Worm (Caenorhabditis elegans) whole organism, L4 larva: ENCODE data around the gene T21C9.13.
A peak's percentile ranks its signal among the peaks of the same experiment; 100 is the strongest.

Source experiments
- F10B5.3 ChIP-seq: sonication (generic microtip); optimal IDR thresholded peaks from 2 replicates; lab custom pipeline; 2016; ENCODE audit warnings: mild to moderate bottlenecking, missing genetic modification characterization, missing compliant biosample characterization
- F37D6.2 ChIP-seq: sonication (generic microtip); optimal IDR thresholded peaks from 2 replicates; lab custom pipeline; 2016; ENCODE audit warnings: mild to moderate bottlenecking, missing genetic modification characterization, missing compliant biosample characterization
- F49E8.2 ChIP-seq: sonication (generic microtip); optimal IDR thresholded peaks from 2 replicates; lab custom pipeline; 2016; ENCODE audit warnings: missing compliant biosample characterization, mild to moderate bottlenecking, missing genetic modification characterization, borderline replicate concordance
- R02D3.7 ChIP-seq: fragments of 150-350 bp; sonication (generic microtip); optimal IDR thresholded peaks from 3 replicates; lab custom pipeline; 2014; ENCODE audit warnings: missing biosample characterization, missing genetic modification characterization
- T20F7.1 ChIP-seq: fragments of 200-800 bp; sonication (Bioruptor generic); optimal IDR thresholded peaks from 2 replicates; lab custom pipeline; 2018; ENCODE audit warnings: mild to moderate bottlenecking, missing genetic modification characterization, missing compliant biosample characterization
- T26A8.4 ChIP-seq: fragments of 200-800 bp; sonication (Bioruptor generic); IDR thresholded peaks from 2 replicates; pipeline ENCODE4 v1.3.6; 2022; ENCODE audit warnings: missing genetic modification characterization, missing compliant biosample characterization
- Y5F2A.4 ChIP-seq: fragments of 200-800 bp; sonication (Bioruptor generic); optimal IDR thresholded peaks from 2 replicates; lab custom pipeline; 2018; ENCODE audit warnings: mild to moderate bottlenecking, missing genetic modification characterization, missing compliant biosample characterization
- ZK337.2 ChIP-seq: fragments of 200-800 bp; sonication (Bioruptor generic); IDR thresholded peaks from 2 replicates; pipeline ENCODE4 v1.3.6; 2022; ENCODE audit warnings: missing genetic modification reagents, missing genetic modification characterization, missing compliant biosample characterization
- aha-1 ChIP-seq: fragments of 150-350 bp; peaks from one replicate; lab custom pipeline; 2014; ENCODE audit warnings: missing biosample characterization, missing genetic modification characterization
- attf-4 ChIP-seq: sonication (generic microtip); optimal IDR thresholded peaks from 3 replicates; lab custom pipeline; 2017; ENCODE audit warnings: missing biosample characterization, missing genetic modification characterization
- ceh-82 ChIP-seq: sonication (generic microtip); optimal IDR thresholded peaks from 2 replicates; lab custom pipeline; 2017; ENCODE audit warnings: missing biosample characterization, missing genetic modification characterization
- daf-12 ChIP-seq: fragments of 150-350 bp; optimal IDR thresholded peaks from 2 replicates; lab custom pipeline; 2014; ENCODE audit warnings: missing biosample characterization, missing genetic modification reagents, missing genetic modification characterization
- daf-16 ChIP-seq, 3 experiments: sonication (generic microtip); optimal IDR thresholded peaks; 2 replicates each; lab custom pipeline; 2016 to 2017; ENCODE audit warnings: missing genetic modification characterization in 3 of 3, missing genetic modification reagents in 3 of 3, mild to moderate bottlenecking in 2 of 3, missing compliant biosample characterization in 2 of 3, missing biosample characterization in 1 of 3, moderate library complexity in 1 of 3
- daf-19 ChIP-seq: fragments of 200-800 bp; sonication (Bioruptor generic); conservative IDR thresholded peaks from 2 replicates; pipeline ENCODE4 v1.3.6; 2022; ENCODE audit warnings: missing genetic modification characterization, missing compliant biosample characterization
- dmd-6 ChIP-seq: fragments of 200-800 bp; sonication (Bioruptor generic); IDR thresholded peaks from 2 replicates; pipeline ENCODE4 v1.3.6; 2022; ENCODE audit warnings: missing genetic modification reagents, missing genetic modification characterization, missing compliant biosample characterization
- dmd-9 ChIP-seq: fragments of 200-800 bp; sonication (Bioruptor generic); IDR thresholded peaks from 2 replicates; pipeline ENCODE4 v1.3.6; 2022; ENCODE audit warnings: missing genetic modification reagents, missing genetic modification characterization, missing compliant biosample characterization
- dpl-1 ChIP-seq: fragments of 150-350 bp; optimal IDR thresholded peaks from 2 replicates; lab custom pipeline; 2014; ENCODE audit warnings: missing biosample characterization, missing genetic modification reagents, missing genetic modification characterization
- fkh-10 ChIP-seq: fragments of 150-350 bp; optimal IDR thresholded peaks from 2 replicates; lab custom pipeline; 2014; ENCODE audit warnings: missing biosample characterization, missing genetic modification reagents, missing genetic modification characterization
- gei-8 ChIP-seq: fragments of 200-800 bp; sonication (Bioruptor generic); optimal IDR thresholded peaks from 2 replicates; lab custom pipeline; 2018; ENCODE audit warnings: mild to moderate bottlenecking, missing genetic modification characterization, missing compliant biosample characterization
- jun-1 ChIP-seq: fragments of 150-350 bp; optimal IDR thresholded peaks from 2 replicates; lab custom pipeline; 2014; ENCODE audit warnings: missing biosample characterization, missing genetic modification reagents, missing genetic modification characterization
- lin-1 ChIP-seq: fragments of 200-800 bp; sonication (Bioruptor generic); IDR thresholded peaks from 2 replicates; pipeline ENCODE4 v1.3.6; 2022; ENCODE audit warnings: missing genetic modification reagents, missing genetic modification characterization, missing compliant biosample characterization
- lin-13 ChIP-seq: fragments of 150-350 bp; optimal IDR thresholded peaks from 2 replicates; lab custom pipeline; 2014; ENCODE audit warnings: missing biosample characterization, missing genetic modification reagents, missing genetic modification characterization
- lin-39 ChIP-seq: fragments of 150-350 bp; optimal IDR thresholded peaks from 2 replicates; lab custom pipeline; 2014; ENCODE audit warnings: missing biosample characterization, missing genetic modification reagents, missing genetic modification characterization
- madf-5 ChIP-seq, 2 experiments: fragments of 200-800 bp; sonication (Bioruptor generic); IDR thresholded peaks; 2 replicates each; pipeline ENCODE4 v1.3.6; 2022; ENCODE audit warnings: missing compliant biosample characterization in 2 of 2, missing genetic modification characterization in 2 of 2
- mdl-1 ChIP-seq, 2 experiments: fragments of 150-350 bp in 1 of 2; sonication (generic microtip) in 1 of 2; optimal IDR thresholded peaks; 2 replicates each; lab custom pipeline; 2014 to 2017; ENCODE audit warnings: missing biosample characterization in 2 of 2, missing genetic modification characterization in 2 of 2
- mep-1 ChIP-seq: fragments of 150-350 bp; sonication (generic microtip); optimal IDR thresholded peaks from 3 replicates; lab custom pipeline; 2014; ENCODE audit warnings: missing biosample characterization, missing genetic modification characterization
- mxl-3 ChIP-seq: fragments of 200-800 bp; sonication (Bioruptor generic); optimal IDR thresholded peaks from 2 replicates; lab custom pipeline; 2018; ENCODE audit warnings: mild to moderate bottlenecking, missing genetic modification characterization, missing compliant biosample characterization
- nhr-25 ChIP-seq: sonication (generic microtip); optimal IDR thresholded peaks from 2 replicates; lab custom pipeline; 2017; ENCODE audit warnings: missing genetic modification characterization, mild to moderate bottlenecking, missing compliant biosample characterization, antibody characterized with exemption, moderate library complexity, borderline replicate concordance; ENCODE audit not compliant: insufficient read depth
- nhr-28 ChIP-seq: fragments of 150-350 bp; optimal IDR thresholded peaks from 2 replicates; lab custom pipeline; 2014; ENCODE audit warnings: missing biosample characterization, missing genetic modification characterization
- nhr-6 ChIP-seq: fragments of 150-350 bp; optimal IDR thresholded peaks from 2 replicates; lab custom pipeline; 2014; ENCODE audit warnings: missing biosample characterization, missing genetic modification characterization
- php-3 ChIP-seq: fragments of 200-800 bp; sonication (Bioruptor generic); IDR thresholded peaks from 2 replicates; pipeline ENCODE4 v1.3.6; 2022; ENCODE audit warnings: missing genetic modification reagents, missing genetic modification characterization, missing compliant biosample characterization
- snpc-4 ChIP-seq: fragments of 150-350 bp; optimal IDR thresholded peaks from 2 replicates; lab custom pipeline; 2014; ENCODE audit warnings: missing biosample characterization, missing genetic modification characterization
- spr-1 ChIP-seq: sonication (generic microtip); optimal IDR thresholded peaks from 2 replicates; lab custom pipeline; 2016; ENCODE audit warnings: mild to moderate bottlenecking, missing genetic modification characterization, missing compliant biosample characterization
- spr-3 ChIP-seq: fragments of 200-800 bp; sonication (Bioruptor generic); optimal IDR thresholded peaks from 2 replicates; lab custom pipeline; 2018; ENCODE audit warnings: mild to moderate bottlenecking, missing genetic modification characterization, missing compliant biosample characterization
- unc-39 ChIP-seq: sonication (generic microtip); optimal IDR thresholded peaks from 2 replicates; lab custom pipeline; 2017; ENCODE audit warnings: missing biosample characterization, missing genetic modification characterization
- unc-62 ChIP-seq, 3 experiments: fragments of 150-350 bp in 1 of 3; sonication (generic microtip); optimal IDR thresholded peaks in 2 of 3; peaks in 1 of 3; 1 replicate in 1 of 3; 2 replicates in 2 of 3; lab custom pipeline; 2014 to 2017; ENCODE audit warnings: missing biosample characterization in 3 of 3, missing genetic modification characterization in 3 of 3, missing genetic modification reagents in 3 of 3, missing genotype in 1 of 3
- zip-11 ChIP-seq: fragments of 200-800 bp; sonication (Bioruptor generic); IDR thresholded peaks from 2 replicates; pipeline ENCODE4 v1.3.6; 2022; ENCODE audit warnings: missing genetic modification characterization, missing compliant biosample characterization
- ztf-11 ChIP-seq: fragments of 150-350 bp; optimal IDR thresholded peaks from 2 replicates; lab custom pipeline; 2014; ENCODE audit warnings: missing biosample characterization, missing genetic modification characterization

Gene T21C9.13

DNA sequence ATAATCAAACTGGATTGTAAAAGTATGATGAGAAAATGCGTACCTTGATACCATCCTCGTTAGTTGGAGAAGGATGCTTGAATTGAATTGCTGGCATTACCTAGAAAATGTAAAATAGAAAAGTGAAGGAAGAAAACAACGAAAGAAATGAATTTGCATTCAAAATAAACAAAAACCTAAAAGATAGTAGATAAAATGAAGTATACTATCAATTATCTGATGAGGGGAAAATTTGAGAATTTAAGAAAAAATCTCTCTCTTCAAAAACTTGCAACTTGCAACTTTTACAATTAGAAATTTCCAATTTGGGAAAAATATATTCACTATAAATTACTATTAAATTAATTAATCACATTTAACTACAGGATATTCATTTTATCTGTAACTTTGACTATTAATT is 2.3 kb upstream of the T21C9.13 start, which contains the start of gene T21C9.11:
Gene T21C9.11, minus strand, starts transcription at position 101 of the 400 bp plus-strand sequence.
- TF ChIP-seq spr-3 (GFP tag; lab: Kevin White, UChicago) (no peak), attf-4 (tag; lab: Kevin White, UChicago) (no peak), unc-62 (GFP tag; optimal IDR thresholded peaks at IDR 0.05 in 1 of 2; lab: Kevin White, UChicago) (no peak), unc-62 (tag; optimal IDR thresholded peaks at IDR 0.05; lab: Kevin White, UChicago) (no peak), spr-1 (tag; lab: Kevin White, UChicago) (no peak), mxl-3 (GFP tag; lab: Kevin White, UChicago) (no peak), fkh-10 (GFP tag; lab: Kevin White, UChicago) (no peak), ztf-11 (no peak)
- TF ChIP-seq, all 104 proteins: peak for 0

ce11 chrV:10598670-10599154 is 1.6 kb downstream of the T21C9.13 start, which contains the start of gene scpl-4:
Gene scpl-4 (plus strand): TSS chrV:10599104.
- TF ChIP-seq R02D3.7 (tag; lab: Kevin White, UChicago) (peak; percentile 21), T20F7.1 (peak; percentile 88), snpc-4 (tag; lab: Kevin White, UChicago) (no peak)

DNA sequence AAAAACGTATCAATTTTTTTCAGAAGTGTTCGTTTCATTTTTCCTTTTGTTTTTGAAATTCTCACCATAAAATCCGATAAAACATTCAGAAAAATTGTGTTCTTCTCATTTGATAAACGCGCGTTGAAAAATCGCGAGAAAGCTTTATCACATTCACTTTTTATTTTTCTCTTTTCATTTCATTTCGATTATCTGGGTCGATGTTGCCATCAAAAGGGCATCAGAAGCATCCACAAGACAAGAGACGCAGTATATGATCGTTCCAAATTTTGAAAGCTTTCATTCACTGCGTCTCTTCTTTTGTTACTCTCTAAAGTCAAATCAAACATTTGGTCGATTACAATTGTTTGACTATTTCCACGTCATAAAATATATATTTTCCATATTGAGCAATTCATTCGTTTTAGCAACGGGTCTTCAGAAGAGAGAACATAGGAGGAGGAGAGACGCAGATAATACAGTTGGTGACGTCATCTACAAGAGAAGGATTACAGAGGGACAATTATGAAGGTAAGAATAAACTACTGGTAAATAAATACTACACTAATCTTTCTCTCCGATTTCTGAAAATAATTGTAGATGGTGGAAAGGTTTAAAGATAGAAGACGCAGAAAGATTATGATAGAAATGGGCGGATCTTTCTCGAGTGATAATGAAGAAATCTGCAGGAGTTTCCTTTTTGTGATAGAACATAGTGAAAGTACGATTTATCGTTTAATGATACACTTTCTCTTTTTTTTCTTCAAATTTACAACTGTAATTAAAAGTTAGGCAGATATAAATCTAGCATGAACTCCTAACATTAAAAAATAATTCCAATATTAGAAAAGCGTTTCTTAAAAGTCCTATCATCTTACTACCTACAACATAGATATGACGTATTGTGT is 5.2 kb downstream of the T21C9.13 start, which contains the start of gene H27A22.1:
Gene H27A22.1, plus strand, starts transcription at position 505 of the 887 bp plus-strand sequence.
- peak; percentile 96 for TF ChIP-seq aha-1 (tag; lab: Kevin White, UChicago)
- TF ChIP-seq nhr-6 (tag; lab: Kevin White, UChicago): no peak
- TF ChIP-seq daf-12: no peak
- no peak for TF ChIP-seq gei-8 (GFP tag; lab: Kevin White, UChicago)
- TF ChIP-seq T26A8.4 (GFP tag; lab: Robert Waterston, UW): no peak
- TF ChIP-seq jun-1 (tag; lab: Kevin White, UChicago): no peak
- TF ChIP-seq daf-16 (GFP tag; optimal IDR thresholded peaks at IDR 0.05; lab: Kevin White, UChicago): no peak
- peak; percentile 4 for TF ChIP-seq daf-16 (tag; optimal IDR thresholded peaks at IDR 0.05; lab: Kevin White, UChicago)

DNA sequence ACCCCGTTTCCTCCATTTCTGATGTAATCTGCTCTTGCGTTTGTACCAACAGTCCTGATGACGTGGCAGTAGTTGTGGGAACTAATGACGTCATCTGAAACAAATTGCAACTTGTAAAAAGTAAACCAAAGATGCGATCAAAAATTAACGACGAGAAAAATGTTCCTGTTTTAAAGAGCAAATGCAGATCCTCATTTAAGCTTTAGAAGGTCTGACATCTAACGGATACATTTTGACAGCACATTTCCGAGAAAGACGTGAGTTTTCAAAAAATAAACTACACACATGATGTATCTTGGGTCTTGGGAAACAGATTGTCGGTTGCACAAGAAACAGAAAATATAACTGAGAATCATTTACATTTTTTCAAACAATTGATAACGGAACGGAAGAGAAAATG is 18.4 kb downstream of the T21C9.13 start, which contains the start of gene H09F14.1:
Gene H09F14.1, minus strand, starts transcription at position 101 of the 400 bp plus-strand sequence.
- TF ChIP-seq nhr-28: no peak

DNA sequence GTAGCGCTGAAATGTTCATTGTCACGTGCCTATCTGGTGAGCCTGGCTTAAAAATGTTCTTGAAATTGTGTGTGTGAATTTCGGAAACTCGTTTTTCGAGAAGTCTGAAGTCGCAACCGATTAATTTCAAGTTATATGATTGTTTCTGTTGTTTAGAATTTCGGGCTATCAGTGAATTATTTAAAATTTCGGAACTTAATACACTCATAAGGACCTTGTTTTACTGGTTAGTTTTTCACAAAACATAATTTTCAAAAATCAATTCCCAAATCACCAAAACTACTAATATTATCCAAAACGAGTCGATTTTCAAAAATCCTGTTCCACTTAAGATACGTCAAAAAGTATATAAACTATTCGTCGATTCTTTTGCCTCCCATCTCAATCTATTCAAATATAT is 33.4 kb downstream of the T21C9.13 start:
- TF ChIP-seq dmd-6 (GFP tag; lab: Robert Waterston, UW) (no peak), daf-19 (GFP tag; lab: Robert Waterston, UW) (no peak), unc-62 (GFP tag; optimal IDR thresholded peaks at IDR 0.05 in 1 of 2; lab: Kevin White, UChicago) (peak in 1 of 2 experiments; percentile 98), unc-62 (tag; optimal IDR thresholded peaks at IDR 0.05; lab: Kevin White, UChicago) (no peak), aha-1 (tag; lab: Kevin White, UChicago) (peak; percentile 42), F49E8.2 (tag; lab: Kevin White, UChicago) (no peak), php-3 (GFP tag; lab: Robert Waterston, UW) (no peak), madf-5 (GFP tag; IDR thresholded peaks at IDR 0.05; lab: Robert Waterston, UW) (no peak), lin-39 (tag; lab: Kevin White, UChicago) (no peak), mep-1 (no peak), nhr-25 (no peak), dpl-1 (GFP tag; lab: Kevin White, UChicago) (no peak), dmd-9 (GFP tag; lab: Robert Waterston, UW) (no peak)

- TF ChIP-seq fkh-10 (GFP tag; lab: Kevin White, UChicago): no peak
- no peak for TF ChIP-seq zip-11 (GFP tag; lab: Robert Waterston, UW)
- no peak for TF ChIP-seq F37D6.2 (tag; lab: Kevin White, UChicago)
- TF ChIP-seq lin-1 (GFP tag; lab: Robert Waterston, UW): no peak
- TF ChIP-seq nhr-25: no peak
- TF ChIP-seq dmd-9 (GFP tag; lab: Robert Waterston, UW): no peak
- no peak for TF ChIP-seq ZK337.2
- TF ChIP-seq F10B5.3 (tag; lab: Kevin White, UChicago): no peak
- no peak for TF ChIP-seq lin-13 (GFP tag; lab: Kevin White, UChicago)
- no peak for TF ChIP-seq Y5F2A.4
- TF ChIP-seq unc-39 (tag; lab: Kevin White, UChicago): no peak
- TF ChIP-seq ceh-82 (tag; lab: Kevin White, UChicago): no peak
- no peak for TF ChIP-seq mdl-1 (tag; optimal IDR thresholded peaks at IDR 0.05; lab: Kevin White, UChicago)
Observed at ce11 chrV:10632758-10633157, 35.7 kb downstream of the T21C9.13 start, which contains the start of gene mab-23. Gene mab-23 (plus strand): TSS chrV:10633058.
